Fruit fly (Drosophila melanogaster) whole organism, embryonic: Measurements from ENCODE around the gene Cpsf100.
A peak's percentile ranks its signal among the peaks of the same experiment; 100 is the strongest.

ENCODE experiments used
- Atf6 ChIP-seq: fragments of 200-800 bp; sonication (Bioruptor generic); IDR thresholded peaks from 2 replicates; pipeline ENCODE4 v1.3.6; 2022; ENCODE audit warnings: missing biosample characterization, missing genetic modification characterization
- CG11247 ChIP-seq: fragments of 200-800 bp; sonication (Bioruptor generic); IDR thresholded peaks from 2 replicates; pipeline ENCODE4 v1.3.6; 2022; ENCODE audit warnings: missing biosample characterization, missing genetic modification characterization
- CG11696 ChIP-seq: fragments of 200-800 bp; sonication (Bioruptor generic); IDR thresholded peaks from 2 replicates; pipeline ENCODE4 v1.3.6; 2022; ENCODE audit warnings: missing biosample characterization, missing genetic modification characterization
- CG1233 ChIP-seq: fragments of 200-800 bp; sonication (Bioruptor generic); optimal IDR thresholded peaks from 4 replicates; lab custom pipeline; 2018; ENCODE audit warnings: missing biosample characterization, mild to moderate bottlenecking, missing genetic modification characterization
- CG12744 ChIP-seq: fragments of 200-800 bp; sonication (Bioruptor generic); optimal IDR thresholded peaks from 2 replicates; lab custom pipeline; 2016; ENCODE audit warnings: missing biosample characterization, missing genetic modification characterization
- CG12942 ChIP-seq: fragments of 200-800 bp; sonication (Bioruptor generic); optimal IDR thresholded peaks from 3 replicates; lab custom pipeline; 2016; ENCODE audit warnings: missing biosample characterization, missing genetic modification characterization
- CG13287 ChIP-seq: fragments of 200-800 bp; sonication (Bioruptor generic); IDR thresholded peaks from 2 replicates; pipeline ENCODE4 v1.3.6; 2022; ENCODE audit warnings: missing biosample characterization, missing genetic modification characterization; ENCODE audit not compliant: partially characterized antibody
- CG15514 ChIP-seq: fragments of 200-800 bp; sonication (Bioruptor generic); optimal IDR thresholded peaks from 3 replicates; lab custom pipeline; 2017; ENCODE audit warnings: missing biosample characterization, missing genetic modification characterization, mild to moderate bottlenecking, moderate library complexity, missing genetic modification reagents
- CG16779 ChIP-seq: fragments of 200-800 bp; sonication (Bioruptor generic); IDR thresholded peaks from 2 replicates; pipeline ENCODE4 v1.3.6; 2022; ENCODE audit warnings: missing biosample characterization, missing genetic modification characterization
- CG17361 ChIP-seq: fragments of 200-800 bp; sonication (Bioruptor generic); IDR thresholded peaks from 3 replicates; pipeline ENCODE4 v1.3.6; 2022; ENCODE audit warnings: missing biosample characterization, missing genetic modification characterization
- CG2712 ChIP-seq: fragments of 200-800 bp; optimal IDR thresholded peaks from 3 replicates; lab custom pipeline; 2019; ENCODE audit warnings: missing biosample characterization, mild to moderate bottlenecking, missing genetic modification characterization, moderate library complexity
- CG30431 ChIP-seq: fragments of 200-800 bp; sonication (Bioruptor generic); optimal IDR thresholded peaks from 2 replicates; lab custom pipeline; 2017; ENCODE audit warnings: missing biosample characterization, missing genetic modification characterization
- CG3726 ChIP-seq: fragments of 200-800 bp; sonication (Bioruptor generic); IDR thresholded peaks from 3 replicates; pipeline ENCODE4, ENCODE4 v1.3.6; 2022; ENCODE audit warnings: missing biosample characterization, missing genetic modification characterization
- CG4360 ChIP-seq: fragments of 200-800 bp; sonication (Bioruptor generic); IDR thresholded peaks from 2 replicates; pipeline ENCODE4 v1.3.6; 2022; ENCODE audit warnings: missing biosample characterization, missing genetic modification characterization
- CG5953 ChIP-seq: fragments of 200-800 bp; sonication (Bioruptor generic); IDR thresholded peaks from 2 replicates; pipeline ENCODE4 v1.3.6; 2022; ENCODE audit warnings: missing biosample characterization, missing genetic modification characterization
- CG6654 ChIP-seq: fragments of 200-800 bp; sonication (Bioruptor generic); optimal IDR thresholded peaks from 2 replicates; lab custom pipeline; 2017; ENCODE audit warnings: missing biosample characterization, mild to moderate bottlenecking, missing genetic modification characterization
- CG7745 ChIP-seq: fragments of 200-800 bp; sonication (Bioruptor generic); optimal IDR thresholded peaks from 2 replicates; lab custom pipeline; 2018; ENCODE audit warnings: missing biosample characterization, mild to moderate bottlenecking, missing genetic modification characterization, moderate library complexity
- CG7987 ChIP-seq: fragments of 200-800 bp; sonication (Bioruptor generic); optimal IDR thresholded peaks from 2 replicates; lab custom pipeline; 2018; ENCODE audit warnings: missing biosample characterization, mild to moderate bottlenecking, missing genetic modification characterization, moderate library complexity
- CHES-1-like ChIP-seq: fragments of 200-800 bp; sonication (Bioruptor generic); optimal IDR thresholded peaks from 2 replicates; lab custom pipeline; 2016; ENCODE audit warnings: missing biosample characterization, missing genetic modification characterization
- ERR ChIP-seq: fragments of 200-800 bp; sonication (Bioruptor generic); optimal IDR thresholded peaks from 2 replicates; lab custom pipeline; 2016; ENCODE audit warnings: missing biosample characterization, missing genetic modification characterization
- Elba2 ChIP-seq: fragments of 200-800 bp; sonication (Bioruptor generic); optimal IDR thresholded peaks from 3 replicates; lab custom pipeline; 2016; ENCODE audit warnings: missing biosample characterization, missing genetic modification characterization
- Ets65A ChIP-seq: fragments of 200-800 bp; sonication (Bioruptor generic); peaks from one replicate; lab custom pipeline; 2016; ENCODE audit warnings: missing biosample characterization, missing genetic modification characterization
- Gsc ChIP-seq: fragments of 200-800 bp; sonication (Bioruptor generic); IDR thresholded peaks from 2 replicates; pipeline ENCODE4 v1.3.6; 2022; ENCODE audit warnings: missing biosample characterization, missing genetic modification characterization
- HLH3B ChIP-seq: fragments of 200-800 bp; sonication (Bioruptor generic); IDR thresholded peaks from 2 replicates; pipeline ENCODE4 v1.3.6; 2022; ENCODE audit warnings: missing biosample characterization, missing genetic modification characterization
- HLH4C ChIP-seq: fragments of 200-800 bp; sonication (Bioruptor generic); IDR thresholded peaks from 3 replicates; pipeline ENCODE4 v1.3.6; 2022; ENCODE audit warnings: missing biosample characterization, missing genetic modification characterization; ENCODE audit not compliant: partially characterized antibody
- Hr78 ChIP-seq, 2 experiments: fragments of 200-800 bp in 1 of 2; fragments of >200 bp in 1 of 2; sonication (Bioruptor generic) in 1 of 2; optimal IDR thresholded peaks; 2 replicates each; lab custom pipeline; 2017 to 2019; ENCODE audit warnings: missing biosample characterization in 2 of 2, missing genetic modification characterization in 2 of 2, mild to moderate bottlenecking in 1 of 2, moderate library complexity in 1 of 2
- Nf-YC ChIP-seq: fragments of 200-800 bp; optimal IDR thresholded peaks from 3 replicates; lab custom pipeline; 2019; ENCODE audit warnings: missing biosample characterization, mild to moderate bottlenecking, missing genetic modification characterization, moderate library complexity
- PHDP ChIP-seq: fragments of 200-800 bp; sonication (Bioruptor generic); optimal IDR thresholded peaks from 3 replicates; lab custom pipeline; 2018; ENCODE audit warnings: missing biosample characterization, mild to moderate bottlenecking, missing genetic modification characterization, moderate library complexity
- Poxn ChIP-seq: fragments of 200-800 bp; sonication (Bioruptor generic); IDR thresholded peaks from 2 replicates; pipeline ENCODE4 v1.3.6; 2022; ENCODE audit warnings: missing biosample characterization, missing genetic modification characterization
- Side ChIP-seq: fragments of 200-800 bp; sonication (Bioruptor generic); optimal IDR thresholded peaks from 2 replicates; lab custom pipeline; 2016; ENCODE audit warnings: missing biosample characterization, missing genetic modification characterization
- aop ChIP-seq: fragments of 200-800 bp; sonication (Bioruptor generic); IDR thresholded peaks from 2 replicates; pipeline ENCODE4 v1.3.6; 2022; ENCODE audit warnings: missing biosample characterization, missing genetic modification characterization
- bcd ChIP-seq: fragments of 200-800 bp; sonication (Bioruptor generic); optimal IDR thresholded peaks from 2 replicates; lab custom pipeline; 2017; ENCODE audit warnings: missing biosample characterization, mild to moderate bottlenecking, missing genetic modification characterization
- cas ChIP-seq: fragments of 200-800 bp; sonication (Bioruptor generic); IDR thresholded peaks from 2 replicates; pipeline ENCODE4 v1.3.6; 2022; ENCODE audit warnings: missing biosample characterization, missing genetic modification characterization
- cato ChIP-seq: fragments of 200-800 bp; sonication (Bioruptor generic); optimal IDR thresholded peaks from 2 replicates; lab custom pipeline; 2016; ENCODE audit warnings: missing biosample characterization, missing genetic modification characterization, borderline replicate concordance
- cg ChIP-seq: fragments of 200-800 bp; sonication (Bioruptor generic); optimal IDR thresholded peaks from 3 replicates; lab custom pipeline; 2019; ENCODE audit warnings: missing biosample characterization, mild to moderate bottlenecking, missing genetic modification characterization, moderate library complexity
- dpn ChIP-seq, 2 experiments: fragments of 200-800 bp; sonication (Bioruptor generic); optimal IDR thresholded peaks; 3 replicates each; lab custom pipeline; 2016; ENCODE audit warnings: missing biosample characterization in 2 of 2, missing genetic modification characterization in 2 of 2
- gem ChIP-seq: fragments of 200-800 bp; sonication (Bioruptor generic); optimal IDR thresholded peaks from 2 replicates; lab custom pipeline; 2019; ENCODE audit warnings: missing biosample characterization, mild to moderate bottlenecking, missing genetic modification characterization, moderate library complexity
- gro ChIP-seq: fragments of 200-800 bp; sonication (Bioruptor generic); optimal IDR thresholded peaks from 2 replicates; lab custom pipeline; 2016; ENCODE audit warnings: missing biosample characterization, missing genetic modification characterization
- oc ChIP-seq: fragments of 200-800 bp; sonication (Bioruptor generic); optimal IDR thresholded peaks from 2 replicates; lab custom pipeline; 2018; ENCODE audit warnings: missing biosample characterization, mild to moderate bottlenecking, missing genetic modification characterization, moderate library complexity
- onecut ChIP-seq: fragments of 200-800 bp; sonication (Bioruptor generic); IDR thresholded peaks from 2 replicates; pipeline ENCODE4 v1.3.6; 2022; ENCODE audit warnings: missing biosample characterization, missing genetic modification characterization
- pita ChIP-seq: fragments of 200-800 bp; sonication (Bioruptor generic); optimal IDR thresholded peaks from 2 replicates; lab custom pipeline; 2017; ENCODE audit warnings: missing biosample characterization, mild to moderate bottlenecking, missing genetic modification characterization
- rib ChIP-seq: fragments of 200-800 bp; sonication (Bioruptor generic); IDR thresholded peaks from 2 replicates; pipeline ENCODE4 v1.3.6; 2022; ENCODE audit warnings: missing biosample characterization, missing genetic modification characterization
- row ChIP-seq: fragments of 200-800 bp; sonication (Bioruptor generic); IDR thresholded peaks from 3 replicates; pipeline ENCODE4 v1.3.6; 2022; ENCODE audit warnings: missing biosample characterization, missing genetic modification characterization
- sc ChIP-seq, 3 experiments: fragments of >200 bp in 2 of 3; fragments of 200-800 bp in 1 of 3; sonication (Bioruptor generic) in 1 of 3; optimal IDR thresholded peaks; 2 replicates in 2 of 3; 3 replicates in 1 of 3; lab custom pipeline; 2017; ENCODE audit warnings: mild to moderate bottlenecking in 1 of 3, missing biosample characterization in 1 of 3, missing genetic modification characterization in 1 of 3, missing genetic modification reagents in 1 of 3
- slou ChIP-seq: fragments of 200-800 bp; sonication (Bioruptor generic); optimal IDR thresholded peaks from 3 replicates; lab custom pipeline; 2016; ENCODE audit warnings: missing biosample characterization, missing genetic modification characterization
- tin ChIP-seq: fragments of 200-800 bp; sonication (Bioruptor generic); optimal IDR thresholded peaks from 3 replicates; lab custom pipeline; 2016; ENCODE audit warnings: missing biosample characterization, missing genetic modification characterization
- unpg ChIP-seq: fragments of 200-800 bp; sonication (Bioruptor generic); optimal IDR thresholded peaks from 3 replicates; lab custom pipeline; 2018; ENCODE audit warnings: missing biosample characterization, mild to moderate bottlenecking, missing genetic modification characterization, moderate library complexity
- vnd ChIP-seq: fragments of 200-800 bp; sonication (Bioruptor generic); IDR thresholded peaks from 3 replicates; pipeline ENCODE4 v1.3.6; 2022; ENCODE audit warnings: missing biosample characterization, missing genetic modification characterization; ENCODE audit not compliant: partially characterized antibody
- vvl ChIP-seq: fragments of 200-800 bp; sonication (Bioruptor generic); IDR thresholded peaks from 2 replicates; pipeline ENCODE4 v1.3.6; 2022; ENCODE audit warnings: missing biosample characterization, missing genetic modification characterization

The Cpsf100 gene

dm6 chr3R:29038960-29039581 is 4.7 kb downstream of the Cpsf100 start, which contains the start of the genes Slu7 and Pkc98E (continued):
- peak; percentile 87 for TF ChIP-seq HLH4C
- peak; percentile 66 for TF ChIP-seq CG12942 (GFP tag; lab: Kevin White, UChicago)
- no peak for TF ChIP-seq CG12744 (GFP tag; lab: Kevin White, UChicago)
- TF ChIP-seq Side (GFP tag; lab: Kevin White, UChicago) = peak; percentile 35
- peak; percentile 14; the same call in 2 of the 3 replicates for TF ChIP-seq CG17361
- TF ChIP-seq CG3726 (GFP tag; lab: Robert Waterston, UW) = no peak
- TF ChIP-seq CG2712 (tag; lab: Kevin White, UChicago) = peak; percentile 44
- TF ChIP-seq aop (GFP tag; lab: Robert Waterston, UW) = no peak
- peak; percentile 75 for TF ChIP-seq CG7987 (GFP tag; lab: Kevin White, UChicago)
- TF ChIP-seq ERR = peak; percentile 42
- peak; percentile 89 for TF ChIP-seq vnd
- peak; percentile 80 for TF ChIP-seq CG11247 (GFP tag; lab: Robert Waterston, UW)
- TF ChIP-seq gem (tag; lab: Kevin White, UChicago) = peak; percentile 18
- no peak for TF ChIP-seq pita (GFP tag; lab: Kevin White, UChicago)
- peak; percentile 32 for TF ChIP-seq oc (tag; lab: Kevin White, UChicago)
- peak; percentile 85 for TF ChIP-seq onecut (GFP tag; lab: Robert Waterston, UW)
- peak; percentile 55 for TF ChIP-seq row (GFP tag; lab: Robert Waterston, UW)
- peak; percentile 95 for TF ChIP-seq cg (GFP tag; lab: Kevin White, UChicago)
- peak; percentile 16 for TF ChIP-seq CG30431 (GFP tag; lab: Kevin White, UChicago)
- no peak for TF ChIP-seq CG6654 (GFP tag; lab: Kevin White, UChicago)
- peak; percentile 80 for TF ChIP-seq CG7745 (tag; lab: Kevin White, UChicago)
- peak; percentile 72 for TF ChIP-seq CG15514 (GFP tag; lab: Kevin White, UChicago)
- peak; percentile 55; the same call in 1 of the 2 replicates for TF ChIP-seq Atf6 (GFP tag; lab: Robert Waterston, UW)
- no peak for TF ChIP-seq CG11696 (GFP tag; lab: Robert Waterston, UW)
- no peak for TF ChIP-seq Poxn (GFP tag; lab: Robert Waterston, UW)
- TF ChIP-seq dpn (GFP tag; optimal IDR thresholded peaks at IDR 0.05; lab: Kevin White, UChicago) = peak; percentile 70 to 72
- TF ChIP-seq tin (GFP tag; lab: Kevin White, UChicago) = peak; percentile 70
- peak; percentile 99 for TF ChIP-seq Elba2 (GFP tag; lab: Kevin White, UChicago)
- peak; percentile 33 for TF ChIP-seq unpg
- TF ChIP-seq sc (optimal IDR thresholded peaks at IDR 0.05; lab: Kevin White, UChicago) = no peak
- TF ChIP-seq sc (GFP tag; optimal IDR thresholded peaks at IDR 0.05; lab: Kevin White, UChicago) = no peak
- no peak for TF ChIP-seq Nf-YC (tag; lab: Kevin White, UChicago)
- peak; percentile 32 for TF ChIP-seq PHDP (tag; lab: Kevin White, UChicago)
- no peak for TF ChIP-seq cato
- peak; percentile 89 for TF ChIP-seq CG13287
- 0 out of 2 replicates have a peak, but pooled peaks have one; percentile 29 for TF ChIP-seq HLH3B (GFP tag; lab: Robert Waterston, UW)
- TF ChIP-seq CG4360 (GFP tag; lab: Robert Waterston, UW) = 0 out of 2 replicates have a peak, but pooled peaks have one; percentile 6
- TF ChIP-seq CHES-1-like (GFP tag; lab: Kevin White, UChicago) = peak; percentile 66
- TF ChIP-seq CG1233 (GFP tag; lab: Kevin White, UChicago) = no peak
- TF ChIP-seq rib = peak; percentile 74; the same call in 1 of the 2 replicates
- no peak for TF ChIP-seq Hr78 (GFP tag; optimal IDR thresholded peaks at IDR 0.05; lab: Kevin White, UChicago)
- TF ChIP-seq vvl = peak; percentile 80
- TF ChIP-seq Ets65A (GFP tag; lab: Kevin White, UChicago) = peak; percentile 98
- TF ChIP-seq gro = peak; percentile 88
- peak; percentile 13 for TF ChIP-seq slou (GFP tag; lab: Kevin White, UChicago)
- no peak for TF ChIP-seq CG5953 (GFP tag; lab: Robert Waterston, UW)
- TF ChIP-seq cas = peak; percentile 49; the same call in 1 of the 2 replicates
- peak; percentile 64; the same call in 1 of the 2 replicates for TF ChIP-seq CG16779 (GFP tag; lab: Robert Waterston, UW)
- TF ChIP-seq Gsc (GFP tag; lab: Robert Waterston, UW) = no peak
- peak; percentile 70 for TF ChIP-seq bcd (GFP tag; lab: Kevin White, UChicago)
